In the genomic region with DNA sequence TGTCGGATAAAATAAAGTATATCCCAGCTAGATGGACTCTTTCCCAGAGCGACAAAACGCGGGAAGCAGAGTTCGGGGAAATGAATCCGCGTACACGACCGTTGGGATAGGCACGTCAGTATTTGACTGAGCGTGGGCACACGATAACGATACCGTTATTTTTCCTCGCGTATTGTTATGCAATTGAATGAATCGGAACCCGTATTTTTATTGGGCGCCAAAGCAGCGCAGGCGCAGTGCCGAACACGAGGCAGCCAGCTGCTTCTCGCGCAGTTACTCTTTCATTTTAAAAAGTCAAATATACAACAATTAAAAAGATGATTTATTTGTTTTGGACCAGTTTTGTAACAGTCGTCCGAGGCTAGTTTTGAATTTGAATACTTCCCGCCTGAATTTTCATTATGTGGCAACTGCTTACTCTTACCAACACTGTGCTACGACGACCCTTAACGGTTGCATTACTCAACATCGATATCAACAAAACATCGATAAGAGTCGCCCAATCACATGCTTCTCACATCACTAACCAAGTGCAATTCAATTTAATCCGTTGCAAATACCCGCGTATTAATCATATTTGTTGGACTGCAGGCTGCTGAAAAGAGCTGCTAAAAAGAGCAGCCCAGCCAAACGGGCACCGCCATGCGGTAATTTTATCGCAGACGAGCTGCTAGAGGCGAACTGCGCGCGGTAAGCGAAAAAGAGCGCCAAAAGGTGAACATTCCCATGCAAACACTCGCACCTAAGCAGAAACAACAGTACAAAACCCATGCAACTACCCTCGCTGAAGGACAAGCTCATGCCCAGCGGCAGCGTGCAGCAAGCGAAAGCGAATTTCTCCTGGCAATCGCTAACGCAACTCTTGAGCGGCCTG, we compare ENCODE assay signal across 4 fruit fly cellular contexts.
TF ChIP-seq lines count a peak whose summit lies in the region.

Gene CG33203 (minus strand): TSS at position 151 of the 874 bp plus-strand sequence.
Gene Doa (plus strand): TSS at position 515 of the 874 bp plus-strand sequence.

TF ChIP-seq in whole organism, adult, 20 proteins besides CTCF, POLR2A, EP300 and RAD21 (continued from another document):
- TF ChIP-seq Hr96 (GFP tag; optimal IDR thresholded peaks at IDR 0.05; lab: Kevin White, UChicago): peak; percentile 22
- TF ChIP-seq toe (GFP tag; optimal IDR thresholded peaks at IDR 0.05; lab: Kevin White, UChicago): peak; percentile 49
- peak; percentile 60 for TF ChIP-seq CG1620 (GFP tag; optimal IDR thresholded peaks at IDR 0.05; lab: Kevin White, UChicago)
- no peak for TF ChIP-seq tj (GFP tag; optimal IDR thresholded peaks at IDR 0.05; lab: Kevin White, UChicago)

TF ChIP-seq in whole organism, embryonic, 481 proteins besides CTCF, POLR2A, EP300 and RAD21 (continued from another document and continues in another):
- TF ChIP-seq Xrp1 (GFP tag; IDR thresholded peaks at IDR 0.05; lab: Robert Waterston, UW) (peak; percentile 14; the same call in 1 of the 2 replicates), HLHmδ (GFP tag; optimal IDR thresholded peaks at IDR 0.05; lab: Kevin White, UChicago) (no peak), Eip74EF (GFP tag; optimal IDR thresholded peaks at IDR 0.05; lab: Kevin White, UChicago) (no peak), fd3F (GFP tag; optimal IDR thresholded peaks at IDR 0.05; lab: Kevin White, UChicago) (no peak), exex (tag; optimal IDR thresholded peaks at IDR 0.05; lab: Kevin White, UChicago) (no peak), CG1602 (GFP tag; optimal IDR thresholded peaks at IDR 0.05; lab: Kevin White, UChicago) (peak; percentile 5), Rx (GFP tag; IDR thresholded peaks at IDR 0.05; lab: Robert Waterston, UW) (no peak), mld (GFP tag; IDR thresholded peaks at IDR 0.05; lab: Robert Waterston, UW; ENCODE audit: partially characterized antibody) (peak; percentile 45; the same call in 1 of the 3 replicates), CG7928 (GFP tag; optimal IDR thresholded peaks at IDR 0.05; lab: Kevin White, UChicago) (peak; percentile 86), CG32767 (GFP tag; IDR thresholded peaks at IDR 0.05; lab: Robert Waterston, UW) (no peak), Atf-2 (GFP tag; optimal IDR thresholded peaks at IDR 0.05; lab: Kevin White, UChicago) (no peak), CG13894 (tag; optimal IDR thresholded peaks at IDR 0.05; lab: Kevin White, UChicago) (no peak), CG12104 (GFP tag; optimal IDR thresholded peaks at IDR 0.05; lab: Kevin White, UChicago) (no peak), danr (GFP tag; IDR thresholded peaks at IDR 0.05; lab: Robert Waterston, UW) (no peak), zfh1 (GFP tag; IDR thresholded peaks at IDR 0.05; lab: Robert Waterston, UW) (peak; percentile 48; the same call in 1 of the 3 replicates), CG13123 (GFP tag; optimal IDR thresholded peaks at IDR 0.05; lab: Kevin White, UChicago) (no peak), Hey (tag; optimal IDR thresholded peaks at IDR 0.05; lab: Kevin White, UChicago) (no peak), CG6683 (GFP tag; optimal IDR thresholded peaks at IDR 0.05; lab: Kevin White, UChicago) (no peak), cg (GFP tag; optimal IDR thresholded peaks at IDR 0.05; lab: Kevin White, UChicago) (no peak), CG17359 (tag; optimal IDR thresholded peaks at IDR 0.05; lab: Kevin White, UChicago) (no peak), jing (GFP tag; optimal IDR thresholded peaks at IDR 0.05; lab: Kevin White, UChicago) (no peak), hth (optimal IDR thresholded peaks at IDR 0.05; lab: Kevin White, UChicago) (no peak), CG11093 (GFP tag; IDR thresholded peaks at IDR 0.05; lab: Robert Waterston, UW) (no peak), cad (GFP tag; optimal IDR thresholded peaks at IDR 0.05; lab: Kevin White, UChicago) (no peak), fru (optimal IDR thresholded peaks at IDR 0.05; lab: Kevin White, UChicago) (no peak), CoRest (tag; optimal IDR thresholded peaks at IDR 0.05; lab: Kevin White, UChicago) (peak; percentile 66), ken (GFP tag; IDR thresholded peaks at IDR 0.05; lab: Robert Waterston, UW) (0 out of 3 replicates have a peak, but pooled peaks have one; percentile 10), CG1603 (tag; optimal IDR thresholded peaks at IDR 0.05; lab: Kevin White, UChicago) (peak; percentile 89), CG3726 (GFP tag; IDR thresholded peaks at IDR 0.05; lab: Robert Waterston, UW) (0 out of 3 replicates have a peak, but pooled peaks have one; percentile 37), CG31365 (tag; optimal IDR thresholded peaks at IDR 0.05; lab: Kevin White, UChicago) (no peak), toy (GFP tag; IDR thresholded peaks at IDR 0.05; lab: Robert Waterston, UW) (no peak), kni (GFP tag; optimal IDR thresholded peaks at IDR 0.05; lab: Kevin White, UChicago) (no peak), CG14710 (tag; optimal IDR thresholded peaks at IDR 0.05; lab: Kevin White, UChicago) (peak; percentile 68), hbn (GFP tag; IDR thresholded peaks at IDR 0.05; lab: Robert Waterston, UW; ENCODE audit: partially characterized antibody) (peak; percentile 83), kah (GFP tag; optimal IDR thresholded peaks at IDR 0.05; lab: Kevin White, UChicago) (no peak), CG31388 (GFP tag; optimal IDR thresholded peaks at IDR 0.05; lab: Kevin White, UChicago) (no peak), CG14014 (GFP tag; IDR thresholded peaks at IDR 0.05; lab: Robert Waterston, UW) (no peak), Dfd (GFP tag; optimal IDR thresholded peaks at IDR 0.05; lab: Kevin White, UChicago) (no peak), ewg (GFP tag; optimal IDR thresholded peaks at IDR 0.05; lab: Kevin White, UChicago) (peak; percentile 100)

TF ChIP-seq in whole organism, prepupa, 60 proteins besides CTCF, POLR2A, EP300 and RAD21 (continued from another document):
- TF ChIP-seq CG8632 (GFP tag; optimal IDR thresholded peaks at IDR 0.05; lab: Kevin White, UChicago) (no peak), Hr39 (GFP tag; optimal IDR thresholded peaks at IDR 0.05; lab: Kevin White, UChicago) (peak; percentile 27)

TF ChIP-seq in whole organism, wandering third instar larva, 38 proteins besides CTCF, POLR2A, EP300 and RAD21 (continued from another document):
- TF ChIP-seq Mio (GFP tag; optimal IDR thresholded peaks at IDR 0.05; lab: Kevin White, UChicago) (no peak), pan (optimal IDR thresholded peaks at IDR 0.05; lab: Kevin White, UChicago) (no peak), Abd-B (GFP tag; optimal IDR thresholded peaks at IDR 0.05; lab: Kevin White, UChicago) (no peak), Hr78 (GFP tag; optimal IDR thresholded peaks at IDR 0.05; lab: Kevin White, UChicago) (no peak), sage (GFP tag; optimal IDR thresholded peaks at IDR 0.05; lab: Kevin White, UChicago) (no peak), Rel (GFP tag; optimal IDR thresholded peaks at IDR 0.05; lab: Kevin White, UChicago) (no peak), Rel (tag; optimal IDR thresholded peaks at IDR 0.05; lab: Kevin White, UChicago) (peak; percentile 17), fru (GFP tag; optimal IDR thresholded peaks at IDR 0.05; lab: Kevin White, UChicago) (no peak)
